Worm (Caenorhabditis elegans) whole organism, late embryonic: ENCODE data around the gene asd-1.

Source experiments
- C38D4.7 ChIP-seq: fragments of 200-800 bp; sonication (Bioruptor generic); optimal IDR thresholded peaks from 2 replicates; lab custom pipeline; 2018; ENCODE audit warnings: mild to moderate bottlenecking, missing genetic modification characterization, moderate library complexity, missing compliant biosample characterization
- K02D7.2 ChIP-seq: sonication (generic microtip); optimal IDR thresholded peaks from 2 replicates; lab custom pipeline; 2017; ENCODE audit warnings: mild to moderate bottlenecking, missing genetic modification characterization, missing compliant biosample characterization
- T23F11.4 ChIP-seq: fragments of 200-800 bp; sonication (Bioruptor generic); optimal IDR thresholded peaks from 2 replicates; lab custom pipeline; 2018; ENCODE audit warnings: mild to moderate bottlenecking, missing genetic modification characterization, missing compliant biosample characterization
- ama-1 ChIP-seq: fragments of 150-350 bp; optimal IDR thresholded peaks from 2 replicates; lab custom pipeline; 2014
- ceh-14 ChIP-seq: sonication (generic microtip); optimal IDR thresholded peaks from 2 replicates; lab custom pipeline; 2016; ENCODE audit warnings: missing genotype, missing genetic modification characterization, missing compliant biosample characterization
- ceh-18 ChIP-seq: sonication (generic microtip); optimal IDR thresholded peaks from 2 replicates; lab custom pipeline; 2016; ENCODE audit warnings: missing genetic modification characterization, missing compliant biosample characterization
- ceh-19 ChIP-seq: fragments of 200-800 bp; sonication (Bioruptor generic); optimal IDR thresholded peaks from 2 replicates; lab custom pipeline; 2018; ENCODE audit warnings: mild to moderate bottlenecking, missing genetic modification characterization, missing compliant biosample characterization
- ceh-2 ChIP-seq: sonication (generic microtip); optimal IDR thresholded peaks from 2 replicates; lab custom pipeline; 2016; ENCODE audit warnings: missing genotype, missing genetic modification characterization, missing compliant biosample characterization
- ceh-22 ChIP-seq: sonication (generic microtip); optimal IDR thresholded peaks from 2 replicates; lab custom pipeline; 2017; ENCODE audit warnings: missing biosample characterization, missing genetic modification characterization
- ceh-24 ChIP-seq: sonication (generic microtip); optimal IDR thresholded peaks from 2 replicates; lab custom pipeline; 2016; ENCODE audit warnings: mild to moderate bottlenecking, missing genetic modification characterization, missing compliant biosample characterization
- ceh-30 ChIP-seq: fragments of 150-350 bp; optimal IDR thresholded peaks from 2 replicates; lab custom pipeline; 2014; ENCODE audit warnings: missing biosample characterization, missing genetic modification characterization
- ceh-31 ChIP-seq: sonication (generic microtip); optimal IDR thresholded peaks from 2 replicates; lab custom pipeline; 2016; ENCODE audit warnings: missing genetic modification characterization, missing compliant biosample characterization
- ceh-34 ChIP-seq: sonication (generic microtip); optimal IDR thresholded peaks from 2 replicates; lab custom pipeline; 2016; ENCODE audit warnings: mild to moderate bottlenecking, missing genetic modification characterization, missing compliant biosample characterization
- ceh-6 ChIP-seq: fragments of 200-800 bp; sonication (Bioruptor generic); optimal IDR thresholded peaks from 2 replicates; lab custom pipeline; 2018; ENCODE audit warnings: mild to moderate bottlenecking, missing genetic modification characterization, missing compliant biosample characterization
- che-1 ChIP-seq: sonication (generic microtip); optimal IDR thresholded peaks from 2 replicates; lab custom pipeline; 2016; ENCODE audit warnings: mild to moderate bottlenecking, missing genetic modification characterization, missing compliant biosample characterization
- dmd-4 ChIP-seq: sonication (generic microtip); optimal IDR thresholded peaks from 2 replicates; lab custom pipeline; 2016; ENCODE audit warnings: borderline replicate concordance, missing genetic modification characterization, missing compliant biosample characterization
- dve-1 ChIP-seq: sonication (generic microtip); optimal IDR thresholded peaks from 2 replicates; lab custom pipeline; 2017; ENCODE audit warnings: antibody characterized with exemption, mild to moderate bottlenecking, missing genetic modification characterization, missing compliant biosample characterization
- elt-4 ChIP-seq: sonication (generic microtip); optimal IDR thresholded peaks from 2 replicates; lab custom pipeline; 2016; ENCODE audit warnings: missing genetic modification characterization, missing compliant biosample characterization
- ets-4 ChIP-seq: sonication (generic microtip); optimal IDR thresholded peaks from 2 replicates; lab custom pipeline; 2016; ENCODE audit warnings: missing genetic modification characterization, missing compliant biosample characterization
- fkh-6 ChIP-seq: sonication (generic microtip); optimal IDR thresholded peaks from 2 replicates; lab custom pipeline; 2016; ENCODE audit warnings: missing genetic modification characterization, missing compliant biosample characterization
- gmeb-2 ChIP-seq: sonication (generic microtip); optimal IDR thresholded peaks from 2 replicates; lab custom pipeline; 2016; ENCODE audit warnings: missing genetic modification characterization, inconsistent platforms, missing compliant biosample characterization
- hlh-13 ChIP-seq: fragments of 200-800 bp; sonication (Bioruptor generic); optimal IDR thresholded peaks from 2 replicates; lab custom pipeline; 2018; ENCODE audit warnings: mild to moderate bottlenecking, missing genetic modification characterization, missing compliant biosample characterization
- hlh-15 ChIP-seq: sonication (generic microtip); optimal IDR thresholded peaks from 2 replicates; lab custom pipeline; 2016; ENCODE audit warnings: missing genetic modification characterization, missing compliant biosample characterization
- hlh-30 ChIP-seq: sonication (generic microtip); optimal IDR thresholded peaks from 2 replicates; lab custom pipeline; 2017; ENCODE audit warnings: antibody characterized with exemption, missing genetic modification characterization, missing compliant biosample characterization; ENCODE audit not compliant: insufficient read depth
- hlh-6 ChIP-seq: sonication (generic microtip); optimal IDR thresholded peaks from 2 replicates; lab custom pipeline; 2016; ENCODE audit warnings: missing genotype, missing genetic modification characterization, missing compliant biosample characterization
- hlh-8 ChIP-seq: sonication (generic microtip); optimal IDR thresholded peaks from 2 replicates; lab custom pipeline; 2016; ENCODE audit warnings: missing genotype, missing genetic modification characterization, missing compliant biosample characterization
- lin-11 ChIP-seq: fragments of 200-800 bp; sonication (Bioruptor generic); optimal IDR thresholded peaks from 2 replicates; lab custom pipeline; 2018; ENCODE audit warnings: mild to moderate bottlenecking, missing genetic modification characterization, missing compliant biosample characterization
- madf-2 ChIP-seq: sonication (generic microtip); optimal IDR thresholded peaks from 2 replicates; lab custom pipeline; 2017; ENCODE audit warnings: missing genetic modification characterization, missing compliant biosample characterization
- mec-3 ChIP-seq: sonication (generic microtip); optimal IDR thresholded peaks from 2 replicates; lab custom pipeline; 2016; ENCODE audit warnings: borderline replicate concordance, missing genetic modification characterization, missing compliant biosample characterization
- nhr-232 ChIP-seq: sonication (generic microtip); optimal IDR thresholded peaks from 2 replicates; lab custom pipeline; 2016; ENCODE audit warnings: missing genetic modification characterization, missing compliant biosample characterization
- npax-4 ChIP-seq: sonication (generic microtip); optimal IDR thresholded peaks from 2 replicates; lab custom pipeline; 2016; ENCODE audit warnings: missing genetic modification characterization, missing compliant biosample characterization
- odd-2 ChIP-seq: sonication (generic microtip); optimal IDR thresholded peaks from 2 replicates; lab custom pipeline; 2017; ENCODE audit warnings: antibody characterized with exemption, mild to moderate bottlenecking, missing genetic modification characterization, missing compliant biosample characterization
- pat-9 ChIP-seq: fragments of 200-800 bp; sonication (Bioruptor generic); optimal IDR thresholded peaks from 2 replicates; lab custom pipeline; 2018; ENCODE audit warnings: mild to moderate bottlenecking, missing genetic modification characterization, moderate library complexity, missing compliant biosample characterization
- pax-1 ChIP-seq: fragments of 150-350 bp; optimal IDR thresholded peaks from 2 replicates; lab custom pipeline; 2014; ENCODE audit warnings: missing biosample characterization, missing genetic modification characterization
- pha-2 ChIP-seq: sonication (generic microtip); optimal IDR thresholded peaks from 2 replicates; lab custom pipeline; 2017; ENCODE audit warnings: mild to moderate bottlenecking, missing genetic modification characterization, missing compliant biosample characterization
- pha-4 ChIP-seq: fragments of 150-350 bp; optimal IDR thresholded peaks from 2 replicates; lab custom pipeline; 2018; ENCODE audit warnings: missing biosample characterization, missing genetic modification reagents, missing genetic modification characterization
- pqm-1 ChIP-seq: sonication (generic microtip); optimal IDR thresholded peaks from 2 replicates; lab custom pipeline; 2016; ENCODE audit warnings: missing genetic modification characterization, missing compliant biosample characterization
- ref-2 ChIP-seq: sonication (generic microtip); optimal IDR thresholded peaks from 2 replicates; lab custom pipeline; 2016; ENCODE audit warnings: missing genetic modification characterization, missing compliant biosample characterization
- rnt-1 ChIP-seq: sonication (generic microtip); optimal IDR thresholded peaks from 2 replicates; lab custom pipeline; 2016; ENCODE audit warnings: missing genetic modification characterization, missing compliant biosample characterization
- sox-2 ChIP-seq: fragments of 200-800 bp; sonication (Bioruptor generic); IDR thresholded peaks from 2 replicates; pipeline ENCODE4 v1.3.6; 2022; ENCODE audit warnings: missing genetic modification reagents, missing genetic modification characterization, missing compliant biosample characterization
- sox-4 ChIP-seq: sonication (generic microtip); optimal IDR thresholded peaks from 2 replicates; lab custom pipeline; 2017; ENCODE audit warnings: mild to moderate bottlenecking, missing genetic modification characterization, inconsistent platforms, missing compliant biosample characterization
- syd-9 ChIP-seq: sonication (generic microtip); optimal IDR thresholded peaks from 2 replicates; lab custom pipeline; 2016; ENCODE audit warnings: mild to moderate bottlenecking, missing genetic modification characterization, moderate library complexity, missing compliant biosample characterization
- tbx-2 ChIP-seq: sonication (generic microtip); optimal IDR thresholded peaks from 2 replicates; lab custom pipeline; 2016; ENCODE audit warnings: missing genetic modification characterization, missing compliant biosample characterization
- ttx-3 ChIP-seq: sonication (generic microtip); optimal IDR thresholded peaks from 2 replicates; lab custom pipeline; 2016; ENCODE audit warnings: missing genetic modification reagents, missing genetic modification characterization, missing compliant biosample characterization
- unc-3 ChIP-seq, 2 experiments: fragments of 200-800 bp in 1 of 2; sonication (Bioruptor generic) in 1 of 2; sonication (generic microtip) in 1 of 2; conservative IDR thresholded peaks in 1 of 2; optimal IDR thresholded peaks in 1 of 2; 2 replicates each; pipeline versions ENCODE4 v1.3.6 to Lab custom; 2016 to 2022; ENCODE audit warnings: missing compliant biosample characterization in 2 of 2, missing genetic modification characterization in 2 of 2, missing genetic modification reagents in 1 of 2
- unc-55 ChIP-seq: sonication (generic microtip); optimal IDR thresholded peaks from 2 replicates; lab custom pipeline; 2017; ENCODE audit warnings: missing biosample characterization, missing genetic modification reagents, missing genetic modification characterization
- ztf-16 ChIP-seq: sonication (generic microtip); optimal IDR thresholded peaks from 2 replicates; lab custom pipeline; 2017; ENCODE audit warnings: missing genetic modification characterization, missing compliant biosample characterization

asd-1 gene

ce11 chrIII:4150919-4151318, 46.2 kb upstream of the asd-1 start (continued):
- TF ChIP-seq ceh-31 (tag; lab: Kevin White, UChicago) (peak; percentile 15), ref-2 (tag; lab: Kevin White, UChicago) (no peak), tbx-2 (tag; lab: Kevin White, UChicago) (peak; percentile 5), lin-11 (tag; lab: Kevin White, UChicago) (no peak), elt-4 (tag; lab: Kevin White, UChicago) (no peak), mec-3 (tag; lab: Kevin White, UChicago) (no peak), hlh-15 (tag; lab: Kevin White, UChicago) (no peak), gmeb-2 (tag; lab: Kevin White, UChicago) (no peak), hlh-6 (tag; lab: Kevin White, UChicago) (no peak), dmd-4 (no peak), ttx-3 (tag; lab: Kevin White, UChicago) (no peak), T23F11.4 (GFP tag; lab: Kevin White, UChicago) (no peak), hlh-13 (GFP tag; lab: Kevin White, UChicago) (no peak), rnt-1 (tag; lab: Kevin White, UChicago) (no peak), ama-1 (lab: Kevin White, UChicago) (no peak), ztf-16 (no peak), hlh-30 (tag; lab: Kevin White, UChicago) (peak; percentile 1), pat-9 (tag; lab: Kevin White, UChicago) (no peak), ceh-6 (GFP tag; lab: Kevin White, UChicago) (no peak), pha-2 (tag; lab: Kevin White, UChicago) (no peak)

ce11 chrIII:4151548-4152104, 45.5 kb upstream of the asd-1 start, which contains the start of the genes wht-3 and har-1:
Gene wht-3 (minus strand): TSS chrIII:4151598.
Gene har-1 (plus strand): TSS chrIII:4152054.
- TF ChIP-seq ref-2 (tag; lab: Kevin White, UChicago) (no peak), sox-2 (GFP tag; lab: Robert Waterston, UW) (no peak), unc-55 (no peak), sox-4 (tag; lab: Kevin White, UChicago) (no peak), ceh-34 (tag; lab: Kevin White, UChicago) (no peak), tbx-2 (tag; lab: Kevin White, UChicago) (no peak), ceh-24 (no peak), K02D7.2 (tag; lab: Kevin White, UChicago) (no peak), syd-9 (no peak), nhr-232 (tag; lab: Kevin White, UChicago) (no peak), elt-4 (tag; lab: Kevin White, UChicago) (no peak), ceh-2 (tag; lab: Kevin White, UChicago) (no peak)

- TF ChIP-seq pqm-1 (tag; lab: Kevin White, UChicago), result no peak
- no peak for TF ChIP-seq npax-4
- no peak for TF ChIP-seq ceh-22 (tag; lab: Kevin White, UChicago)
- TF ChIP-seq tbx-2 (tag; lab: Kevin White, UChicago), result no peak
- no peak for TF ChIP-seq ceh-14 (tag; lab: Kevin White, UChicago)
- no peak for TF ChIP-seq pha-4 (tag; lab: Kevin White, UChicago)
- no peak for TF ChIP-seq dmd-4
- no peak for TF ChIP-seq ets-4 (tag; lab: Kevin White, UChicago)
- TF ChIP-seq hlh-8 (tag; lab: Kevin White, UChicago), result no peak
- TF ChIP-seq dve-1 (tag; lab: Kevin White, UChicago), result no peak
Observed at ce11 chrIII:4152309-4152708, 44.8 kb upstream of the asd-1 start.

ce11 chrIII:4152828-4153227, 44.3 kb upstream of the asd-1 start:
- no peak for TF ChIP-seq ceh-19 (GFP tag; lab: Kevin White, UChicago)
- TF ChIP-seq hlh-15 (tag; lab: Kevin White, UChicago), result no peak
- TF ChIP-seq pax-1 (tag; lab: Kevin White, UChicago), result no peak
- TF ChIP-seq fkh-6, result no peak
- no peak for TF ChIP-seq nhr-232 (tag; lab: Kevin White, UChicago)
- TF ChIP-seq hlh-30 (tag; lab: Kevin White, UChicago), result no peak
- TF ChIP-seq ceh-18 (tag; lab: Kevin White, UChicago), result no peak
- TF ChIP-seq odd-2 (tag; lab: Kevin White, UChicago), result no peak
- TF ChIP-seq C38D4.7 (GFP tag; lab: Kevin White, UChicago), result no peak
- no peak for TF ChIP-seq unc-3 (GFP tag; conservative IDR thresholded peaks at IDR 0.05; lab: Robert Waterston, UW)
- TF ChIP-seq unc-3 (tag; optimal IDR thresholded peaks at IDR 0.05; lab: Kevin White, UChicago), result no peak
- TF ChIP-seq madf-2 (tag; lab: Kevin White, UChicago), result no peak
- TF ChIP-seq rnt-1 (tag; lab: Kevin White, UChicago), result no peak
- no peak for TF ChIP-seq ceh-30 (tag; lab: Kevin White, UChicago)
- TF ChIP-seq che-1 (tag; lab: Kevin White, UChicago), result no peak
- no peak for TF ChIP-seq ceh-2 (tag; lab: Kevin White, UChicago)
- no peak for TF ChIP-seq sox-4 (tag; lab: Kevin White, UChicago)
- TF ChIP-seq, all 69 proteins: peak for 0
